Fruit fly (Drosophila melanogaster) whole organism, prepupa: ENCODE measurements around the gene gce.

Experiments used
- Blimp-1 ChIP-seq: fragments of 200-800 bp; sonication (Bioruptor generic); optimal IDR thresholded peaks from 3 replicates; lab custom pipeline; 2017; ENCODE audit warnings: missing biosample characterization, missing genetic modification characterization, mild to moderate bottlenecking, moderate library complexity, missing genetic modification reagents
- CG15336 ChIP-seq: fragments of 200-800 bp; sonication (Bioruptor generic); IDR thresholded peaks from 2 replicates; pipeline ENCODE4 v1.3.6; 2022; ENCODE audit warnings: missing biosample characterization, missing genetic modification characterization
- CG6808 ChIP-seq: fragments of 200-800 bp; sonication (Bioruptor generic); optimal IDR thresholded peaks from 3 replicates; lab custom pipeline; 2017; ENCODE audit warnings: missing biosample characterization, missing genetic modification characterization, mild to moderate bottlenecking, moderate library complexity, missing genetic modification reagents
- CG6854 ChIP-seq: fragments of 200-800 bp; sonication (Bioruptor generic); optimal IDR thresholded peaks from 2 replicates; lab custom pipeline; 2017; ENCODE audit warnings: missing biosample characterization, mild to moderate bottlenecking, missing genetic modification characterization
- Lpt ChIP-seq: fragments of 200-800 bp; sonication (Bioruptor generic); optimal IDR thresholded peaks from 3 replicates; lab custom pipeline; 2016; ENCODE audit warnings: missing biosample characterization, missing genetic modification characterization
- OdsH ChIP-seq: fragments of 200-800 bp; sonication (Bioruptor generic); optimal IDR thresholded peaks from 3 replicates; lab custom pipeline; 2016; ENCODE audit warnings: missing biosample characterization, missing genetic modification characterization
- fkh ChIP-seq: fragments of 200-800 bp; sonication (Bioruptor generic); optimal IDR thresholded peaks from 3 replicates; lab custom pipeline; 2017; ENCODE audit warnings: missing biosample characterization, mild to moderate bottlenecking, missing genetic modification characterization, moderate library complexity
- salr ChIP-seq, 2 experiments: fragments of 200-800 bp; sonication (Bioruptor generic); optimal IDR thresholded peaks; 3 replicates each; lab custom pipeline; 2016 to 2018; ENCODE audit warnings: missing biosample characterization in 2 of 2, missing genetic modification characterization in 2 of 2, mild to moderate bottlenecking in 1 of 2
- svp ChIP-seq: fragments of 200-800 bp; sonication (Bioruptor generic); peaks from one replicate; lab custom pipeline; 2016; ENCODE audit warnings: missing biosample characterization, missing genetic modification characterization

DNA sequence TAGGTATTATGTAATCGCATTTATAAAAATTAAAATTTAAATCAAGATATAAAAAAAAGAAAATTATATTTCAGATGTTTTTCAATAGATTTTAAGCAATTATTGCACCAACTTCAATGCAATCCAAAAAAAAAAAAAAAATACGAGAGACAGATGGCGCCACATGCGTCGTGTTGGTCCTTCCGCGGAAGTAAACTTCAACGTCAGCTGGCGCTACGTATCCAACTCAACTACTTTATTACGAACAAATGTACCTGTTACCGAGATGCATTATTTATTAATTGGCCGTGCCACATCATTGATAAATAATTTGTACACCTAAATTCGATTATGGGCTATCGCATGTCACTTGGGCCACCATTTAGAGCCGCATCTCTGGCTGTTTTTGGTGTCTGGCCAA is 56.1 kb downstream of the gce start:
- TF ChIP-seq svp (GFP tag; lab: Kevin White, UChicago) = no peak
- TF ChIP-seq Blimp-1 (GFP tag; lab: Kevin White, UChicago) = no peak
- TF ChIP-seq CG15336 = no peak
- no peak for TF ChIP-seq salr (GFP tag; optimal IDR thresholded peaks at IDR 0.05; lab: Kevin White, UChicago)
- TF ChIP-seq fkh (GFP tag; lab: Kevin White, UChicago) = no peak
- no peak for TF ChIP-seq Lpt (GFP tag; lab: Kevin White, UChicago)
- no peak for TF ChIP-seq OdsH (GFP tag; lab: Kevin White, UChicago)
- TF ChIP-seq CG6854 (GFP tag; lab: Kevin White, UChicago) = no peak
- no peak for TF ChIP-seq CG6808 (GFP tag; lab: Kevin White, UChicago)
